Worm (Caenorhabditis elegans) whole organism, L3 larva: ENCODE results near the gene gcy-7.
"Not testable (repeated sequence)": the region's sequence is repeated elsewhere in the genome, so short reads cannot be mapped to it uniquely, and the experiment has no call there.

Experiments
- aly-2 ChIP-seq: fragments of 150-350 bp; optimal IDR thresholded peaks from 2 replicates; lab custom pipeline; 2014; ENCODE audit warnings: missing biosample characterization, missing genetic modification characterization
- ama-1 ChIP-seq: fragments of 150-350 bp; optimal IDR thresholded peaks from 2 replicates; lab custom pipeline; 2018
- ceh-16 ChIP-seq: sonication (generic microtip); optimal IDR thresholded peaks from 2 replicates; lab custom pipeline; 2017; ENCODE audit warnings: missing biosample characterization, missing genetic modification characterization
- ceh-28 ChIP-seq: fragments of 150-350 bp; optimal IDR thresholded peaks from 2 replicates; lab custom pipeline; 2014; ENCODE audit warnings: missing biosample characterization, missing genetic modification reagents, missing genetic modification characterization
- ceh-82 ChIP-seq: fragments of 150-350 bp; optimal IDR thresholded peaks from 2 replicates; lab custom pipeline; 2014; ENCODE audit warnings: missing biosample characterization, missing genetic modification characterization
- ceh-9 ChIP-seq: sonication (generic microtip); optimal IDR thresholded peaks from 2 replicates; lab custom pipeline; 2018; ENCODE audit warnings: missing biosample characterization, missing genetic modification characterization
- daf-12 ChIP-seq: fragments of 150-350 bp; optimal IDR thresholded peaks from 2 replicates; lab custom pipeline; 2014; ENCODE audit warnings: missing biosample characterization, missing genetic modification reagents, missing genetic modification characterization
- egl-27 ChIP-seq: sonication (generic microtip); optimal IDR thresholded peaks from 4 replicates; lab custom pipeline; 2017; ENCODE audit warnings: missing biosample characterization, missing genetic modification reagents, missing genetic modification characterization
- egl-5 ChIP-seq: fragments of 150-350 bp; optimal IDR thresholded peaks from 2 replicates; lab custom pipeline; 2017; ENCODE audit warnings: missing biosample characterization, missing genetic modification reagents, missing genetic modification characterization, inconsistent platforms
- elt-1 ChIP-seq: fragments of 150-350 bp; optimal IDR thresholded peaks from 2 replicates; lab custom pipeline; 2014; ENCODE audit warnings: missing biosample characterization, missing genetic modification characterization
- elt-2 ChIP-seq: sonication (generic microtip); optimal IDR thresholded peaks from 2 replicates; lab custom pipeline; 2016; ENCODE audit warnings: missing genetic modification reagents, mild to moderate bottlenecking, missing genetic modification characterization, missing compliant biosample characterization
- eor-1 ChIP-seq, 2 experiments: fragments of 150-350 bp; optimal IDR thresholded peaks; 2 replicates each; lab custom pipeline; 2014 to 2018; ENCODE audit warnings: missing biosample characterization in 2 of 2, missing genetic modification characterization in 2 of 2
- fkh-10 ChIP-seq: sonication (generic microtip); optimal IDR thresholded peaks from 2 replicates; lab custom pipeline; 2017; ENCODE audit warnings: missing biosample characterization, missing genetic modification reagents, missing genetic modification characterization
- fkh-2 ChIP-seq: fragments of 150-350 bp; optimal IDR thresholded peaks from 2 replicates; lab custom pipeline; 2014; ENCODE audit warnings: missing biosample characterization, missing genetic modification reagents, missing genetic modification characterization
- fos-1 ChIP-seq: fragments of 150-350 bp; optimal IDR thresholded peaks from 2 replicates; lab custom pipeline; 2014; ENCODE audit warnings: missing biosample characterization, missing genetic modification characterization
- hmg-11 ChIP-seq: sonication (generic microtip); optimal IDR thresholded peaks from 2 replicates; lab custom pipeline; 2016; ENCODE audit warnings: missing genetic modification characterization, missing compliant biosample characterization
- jun-1 ChIP-seq: fragments of 150-350 bp; optimal IDR thresholded peaks from 2 replicates; lab custom pipeline; 2014; ENCODE audit warnings: missing biosample characterization, missing genetic modification reagents, missing genetic modification characterization
- lin-15B ChIP-seq: fragments of 150-350 bp; optimal IDR thresholded peaks from 2 replicates; lab custom pipeline; 2014; ENCODE audit warnings: missing biosample characterization, missing genetic modification characterization
- lin-39 ChIP-seq: fragments of 150-350 bp; optimal IDR thresholded peaks from 2 replicates; lab custom pipeline; 2018; ENCODE audit warnings: missing biosample characterization, missing genetic modification reagents, missing genetic modification characterization
- lsy-12 ChIP-seq: sonication (generic microtip); optimal IDR thresholded peaks from 2 replicates; lab custom pipeline; 2016; ENCODE audit warnings: mild to moderate bottlenecking, missing genetic modification characterization, missing compliant biosample characterization
- mml-1 ChIP-seq: fragments of 150-350 bp; sonication (generic microtip); optimal IDR thresholded peaks from 3 replicates; lab custom pipeline; 2014; ENCODE audit warnings: missing biosample characterization, missing genetic modification characterization
- nfya-1 ChIP-seq: sonication (generic microtip); optimal IDR thresholded peaks from 2 replicates; lab custom pipeline; 2017; ENCODE audit warnings: missing genetic modification characterization, mild to moderate bottlenecking, missing compliant biosample characterization, antibody characterized with exemption, moderate library complexity; ENCODE audit not compliant: insufficient read depth
- nhr-11 ChIP-seq: fragments of 150-350 bp; optimal IDR thresholded peaks from 2 replicates; lab custom pipeline; 2014; ENCODE audit warnings: missing biosample characterization, missing genetic modification characterization
- nhr-12 ChIP-seq: fragments of 150-350 bp; optimal IDR thresholded peaks from 2 replicates; lab custom pipeline; 2014; ENCODE audit warnings: missing biosample characterization, missing genetic modification characterization
- nhr-23 ChIP-seq: fragments of 150-350 bp; optimal IDR thresholded peaks from 2 replicates; lab custom pipeline; 2014; ENCODE audit warnings: missing biosample characterization, missing genetic modification reagents, missing genetic modification characterization
- nhr-237 ChIP-seq: fragments of 150-350 bp; optimal IDR thresholded peaks from 2 replicates; lab custom pipeline; 2014; ENCODE audit warnings: missing biosample characterization, missing genetic modification characterization
- nhr-25 ChIP-seq: sonication (generic microtip); optimal IDR thresholded peaks from 2 replicates; lab custom pipeline; 2017; ENCODE audit warnings: missing biosample characterization, missing genetic modification characterization
- nhr-28 ChIP-seq: fragments of 150-350 bp; optimal IDR thresholded peaks from 2 replicates; lab custom pipeline; 2014; ENCODE audit warnings: missing biosample characterization, missing genetic modification characterization
- nhr-43 ChIP-seq: sonication (generic microtip); optimal IDR thresholded peaks from 2 replicates; lab custom pipeline; 2016; ENCODE audit warnings: mild to moderate bottlenecking, missing genetic modification characterization, missing compliant biosample characterization; ENCODE audit not compliant: poor library complexity, severe bottlenecking
- nhr-67 ChIP-seq: fragments of 150-350 bp; optimal IDR thresholded peaks from 2 replicates; lab custom pipeline; 2014; ENCODE audit warnings: missing biosample characterization, missing genetic modification characterization
- nhr-76 ChIP-seq: fragments of 150-350 bp; sonication (generic microtip); optimal IDR thresholded peaks from 5 replicates; lab custom pipeline; 2014; ENCODE audit warnings: missing biosample characterization, missing genetic modification characterization
- pha-4 ChIP-seq: fragments of 150-350 bp; optimal IDR thresholded peaks from 2 replicates; lab custom pipeline; 2014; ENCODE audit warnings: missing biosample characterization, missing genetic modification reagents, missing genetic modification characterization
- pqm-1 ChIP-seq: fragments of 150-350 bp; optimal IDR thresholded peaks from 2 replicates; lab custom pipeline; 2017; ENCODE audit warnings: missing biosample characterization, missing genetic modification characterization, inconsistent platforms
- sea-2 ChIP-seq: fragments of 150-350 bp; sonication (generic microtip); optimal IDR thresholded peaks from 4 replicates; lab custom pipeline; 2014; ENCODE audit warnings: missing biosample characterization, missing genetic modification reagents, missing genetic modification characterization
- skn-1 ChIP-seq: fragments of 150-350 bp; optimal IDR thresholded peaks from 2 replicates; lab custom pipeline; 2014; ENCODE audit warnings: missing biosample characterization, missing genetic modification characterization
- snpc-4 ChIP-seq: fragments of 150-350 bp; optimal IDR thresholded peaks from 2 replicates; lab custom pipeline; 2014; ENCODE audit warnings: missing biosample characterization, missing genetic modification characterization
- unc-39 ChIP-seq: sonication (generic microtip); optimal IDR thresholded peaks from 4 replicates; lab custom pipeline; 2017; ENCODE audit warnings: missing biosample characterization, missing genetic modification characterization
- unc-62 ChIP-seq: fragments of 150-350 bp; sonication (generic microtip); optimal IDR thresholded peaks from 4 replicates; lab custom pipeline; 2014; ENCODE audit warnings: missing biosample characterization, missing genetic modification reagents, missing genetic modification characterization
- zag-1 ChIP-seq: fragments of 150-350 bp; optimal IDR thresholded peaks from 2 replicates; lab custom pipeline; 2014; ENCODE audit warnings: missing biosample characterization, missing genetic modification characterization
- ztf-11 ChIP-seq: fragments of 150-350 bp; optimal IDR thresholded peaks from 2 replicates; lab custom pipeline; 2014; ENCODE audit warnings: missing biosample characterization, missing genetic modification characterization
- ztf-4 ChIP-seq: fragments of 150-350 bp; optimal IDR thresholded peaks from 2 replicates; lab custom pipeline; 2014; ENCODE audit warnings: missing biosample characterization, missing genetic modification characterization

Gene gcy-7

ce11 chrV:8387056-8387455 lies at the start of gene gcy-7:
gcy-7 (plus strand) TSS chrV:8387356.
- no peak for TF ChIP-seq lin-15B (tag; lab: Kevin White, UChicago)
- no peak for TF ChIP-seq egl-5 (tag; lab: Kevin White, UChicago)
- no peak for TF ChIP-seq jun-1 (tag; lab: Kevin White, UChicago)
- no peak for TF ChIP-seq lin-39 (tag; lab: Kevin White, UChicago)
- no peak for TF ChIP-seq nhr-12 (tag; lab: Kevin White, UChicago)

DNA sequence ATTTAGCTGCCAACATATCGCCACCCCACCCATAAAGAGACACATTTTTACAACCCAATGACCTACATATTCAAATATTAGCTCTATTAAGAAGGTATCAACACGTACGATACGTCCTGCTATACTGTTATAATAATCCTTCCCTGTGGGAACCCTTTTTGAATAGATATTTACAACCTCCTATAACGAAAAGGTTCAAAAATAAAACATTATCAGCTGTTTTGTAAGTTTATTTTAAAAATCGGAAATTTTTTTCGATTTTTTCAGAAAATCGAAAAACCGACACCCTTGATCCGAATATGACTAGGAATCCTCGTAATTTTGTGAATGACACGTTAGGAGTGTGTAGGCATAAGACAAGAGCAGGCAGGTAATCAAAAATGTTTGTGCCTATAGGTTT lies 46.2 kb upstream of the gcy-7 start, which contains the start of gene C08D8.7:
Gene C08D8.7, plus strand, starts transcription at position 301 of the 400 bp plus-strand sequence.
- TF ChIP-seq ceh-82; ama-1 (lab: Kevin White, UChicago); skn-1: not testable (repeated sequence)
- TF ChIP-seq, all 47 proteins: peak for 0; not testable (repeated sequence) for 47

DNA sequence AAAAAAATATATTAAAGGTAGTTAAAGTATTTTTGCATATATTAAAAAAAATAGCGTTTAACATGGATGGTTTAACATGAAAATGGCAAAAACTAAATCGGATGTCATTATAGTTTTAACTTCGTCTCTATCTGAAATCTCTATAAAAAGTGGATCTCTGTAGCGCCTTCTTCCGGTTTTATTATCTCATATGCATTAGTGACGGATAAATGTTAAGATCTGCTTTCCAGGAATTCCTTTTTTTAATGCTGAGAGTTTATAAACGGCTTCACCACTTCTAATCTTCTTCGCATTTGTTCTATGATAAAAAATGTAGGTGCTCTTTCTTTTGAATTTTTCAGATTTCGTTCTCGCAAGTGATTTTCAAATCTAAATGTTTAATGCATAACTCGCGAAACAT lies 44.7 kb upstream of the gcy-7 start:
- TF ChIP-seq eor-1 (tag; optimal IDR thresholded peaks at IDR 0.05; lab: Kevin White, UChicago) (no peak), pqm-1 (tag; lab: Kevin White, UChicago) (no peak), fos-1 (tag; lab: Kevin White, UChicago) (no peak), egl-5 (tag; lab: Kevin White, UChicago) (no peak), pha-4 (tag; lab: Kevin White, UChicago) (no peak), lin-15B (tag; lab: Kevin White, UChicago) (no peak), ztf-4 (tag; lab: Kevin White, UChicago) (no peak)
- TF ChIP-seq, all 47 proteins: peak for 0

- TF ChIP-seq nhr-67 (tag; lab: Kevin White, UChicago), result no peak
- TF ChIP-seq pqm-1 (tag; lab: Kevin White, UChicago), result no peak
- no peak for TF ChIP-seq elt-1 (tag; lab: Kevin White, UChicago)
- TF ChIP-seq ztf-4 (tag; lab: Kevin White, UChicago), result no peak
- no peak for TF ChIP-seq nhr-237 (tag; lab: Kevin White, UChicago)
- no peak for TF ChIP-seq pha-4 (tag; lab: Kevin White, UChicago)
- TF ChIP-seq egl-27 (tag; lab: Kevin White, UChicago), result no peak
- no peak for TF ChIP-seq fkh-2
- TF ChIP-seq hmg-11, result no peak
- TF ChIP-seq unc-62 (GFP tag; lab: Kevin White, UChicago), result no peak
- TF ChIP-seq ama-1 (lab: Kevin White, UChicago), result no peak
- no peak for TF ChIP-seq fkh-10 (GFP tag; lab: Kevin White, UChicago)
- TF ChIP-seq nhr-76 (tag; lab: Kevin White, UChicago), result no peak
- TF ChIP-seq ceh-9 (tag; lab: Kevin White, UChicago), result no peak
- no peak for TF ChIP-seq lsy-12
These were observed 41.7 kb upstream of the gcy-7 start, which contains the start of gene C08D8.1 for ce11 chrV:8345436-8345835. C08D8.1 (plus strand) TSS chrV:8345759.

- TF ChIP-seq eor-1 (tag; optimal IDR thresholded peaks at IDR 0.05; lab: Kevin White, UChicago) (no peak), snpc-4 (peak; percentile 99), lsy-12 (peak; percentile 36), elt-2 (tag; lab: Kevin White, UChicago) (peak; percentile 71), ceh-28 (peak; percentile 75), pqm-1 (tag; lab: Kevin White, UChicago) (peak; percentile 84), zag-1 (tag; lab: Kevin White, UChicago) (peak; percentile 9), sea-2 (no peak), hmg-11 (peak; percentile 78), nhr-76 (tag; lab: Kevin White, UChicago) (no peak), nhr-25 (tag; lab: Kevin White, UChicago) (peak; percentile 84), ceh-16 (tag; lab: Kevin White, UChicago) (peak; percentile 7), egl-5 (tag; lab: Kevin White, UChicago) (no peak), ceh-82 (peak; percentile 69), pha-4 (tag; lab: Kevin White, UChicago) (peak; percentile 73), nhr-11 (tag; lab: Kevin White, UChicago) (no peak), nfya-1 (tag; lab: Kevin White, UChicago) (peak; percentile 94), ztf-4 (tag; lab: Kevin White, UChicago) (no peak), ceh-9 (tag; lab: Kevin White, UChicago) (no peak), lin-39 (tag; lab: Kevin White, UChicago) (peak; percentile 74), ztf-11 (tag; lab: Kevin White, UChicago) (no peak), unc-39 (tag; lab: Kevin White, UChicago) (no peak), mml-1 (tag; lab: Kevin White, UChicago) (no peak), lin-15B (tag; lab: Kevin White, UChicago) (peak; percentile 70), elt-1 (tag; lab: Kevin White, UChicago) (peak; percentile 19), jun-1 (tag; lab: Kevin White, UChicago) (peak; percentile 33), nhr-23 (tag; lab: Kevin White, UChicago) (peak; percentile 85), aly-2 (tag; lab: Kevin White, UChicago) (peak; percentile 29), fos-1 (tag; lab: Kevin White, UChicago) (peak; percentile 13), ama-1 (lab: Kevin White, UChicago) (peak; percentile 98), nhr-67 (tag; lab: Kevin White, UChicago) (no peak), daf-12 (tag; lab: Kevin White, UChicago) (no peak), nhr-43 (tag; lab: Kevin White, UChicago) (peak; percentile 89), egl-27 (tag; lab: Kevin White, UChicago) (peak; percentile 63), nhr-28 (tag; lab: Kevin White, UChicago) (no peak)
These were observed 38.2 kb upstream of the gcy-7 start for ce11 chrV:8348959-8349389.
